5 worm cellular contexts compared by ENCODE assay signal in the genomic region with DNA sequence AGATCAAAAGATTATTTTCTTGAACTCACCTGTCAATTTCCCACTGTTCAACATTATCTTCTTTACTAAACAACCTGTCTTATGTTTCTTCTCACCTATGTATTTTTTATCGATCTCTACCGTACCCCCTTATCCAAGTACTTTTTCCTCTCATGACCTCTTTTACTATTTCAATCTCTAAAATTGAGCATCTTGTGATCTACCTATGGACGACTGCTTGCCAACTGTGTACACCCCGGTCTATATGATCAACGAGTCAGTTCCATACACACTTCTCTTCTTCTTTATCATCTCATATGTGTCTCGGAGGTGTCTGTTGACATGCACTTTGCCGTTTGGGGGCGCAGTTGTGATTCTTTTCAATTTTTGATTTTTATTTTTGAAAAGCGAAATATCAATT.
A peak's percentile ranks its signal among the peaks of the same experiment; 100 is the strongest.
TF ChIP-seq lines count a peak whose summit lies in the region.

No protein-coding gene starts in this region.

TF ChIP-seq in whole organism, L1 larva, 84 proteins besides CTCF, POLR2A, EP300 and RAD21 (continues in another document):
- TF ChIP-seq snu-23 (GFP tag; optimal IDR thresholded peaks at IDR 0.05; lab: Kevin White, UChicago) (peak; percentile 35), lin-35 (GFP tag; optimal IDR thresholded peaks at IDR 0.05; lab: Kevin White, UChicago) (peak in 1 of 2 experiments; percentile 79), elt-3 (tag; optimal IDR thresholded peaks at IDR 0.05; lab: Kevin White, UChicago) (peak in 1 of 6 experiments; percentile 6), mef-2 (tag; optimal IDR thresholded peaks at IDR 0.05; lab: Kevin White, UChicago) (no peak), nhr-76 (tag; optimal IDR thresholded peaks at IDR 0.05; lab: Kevin White, UChicago) (no peak), mep-1 (tag; optimal IDR thresholded peaks at IDR 0.05; lab: Kevin White, UChicago) (peak; percentile 31), nhr-71 (tag; optimal IDR thresholded peaks at IDR 0.05; lab: Kevin White, UChicago) (peak; percentile 61), dpl-1 (GFP tag; optimal IDR thresholded peaks at IDR 0.05; lab: Kevin White, UChicago) (peak in 1 of 3 experiments; percentile 5), skn-1 (tag; optimal IDR thresholded peaks at IDR 0.05; lab: Kevin White, UChicago) (peak; percentile 56), nhr-77 (tag; optimal IDR thresholded peaks at IDR 0.05; lab: Kevin White, UChicago) (peak; percentile 64), lin-39 (tag; optimal IDR thresholded peaks at IDR 0.05; lab: Kevin White, UChicago) (no peak), lin-14 (GFP tag; optimal IDR thresholded peaks at IDR 0.05; lab: Kevin White, UChicago) (peak; percentile 74), mdl-1 (tag; optimal IDR thresholded peaks at IDR 0.05; lab: Kevin White, UChicago) (peak in 1 of 2 experiments; percentile 64), nhr-85 (tag; lab: Kevin White, UChicago) (peak; percentile 65), nhr-20 (tag; optimal IDR thresholded peaks at IDR 0.05; lab: Kevin White, UChicago) (peak; percentile 61), rnt-1 (tag; optimal IDR thresholded peaks at IDR 0.05; lab: Kevin White, UChicago) (peak; percentile 11), lin-13 (GFP tag; optimal IDR thresholded peaks at IDR 0.05; lab: Kevin White, UChicago) (peak; percentile 33)

TF ChIP-seq in whole organism, L2 larva, 48 proteins besides CTCF, POLR2A, EP300 and RAD21 (continues in another document):
- TF ChIP-seq elt-1 (tag; optimal IDR thresholded peaks at IDR 0.05; lab: Kevin White, UChicago): no peak
- no peak for TF ChIP-seq mdl-1 (tag; optimal IDR thresholded peaks at IDR 0.05; lab: Kevin White, UChicago)
- peak; percentile 71 for TF ChIP-seq F13H6.1 (tag; optimal IDR thresholded peaks at IDR 0.05; lab: Kevin White, UChicago)
- no peak for TF ChIP-seq nhr-11 (tag; optimal IDR thresholded peaks at IDR 0.05; lab: Kevin White, UChicago)
- TF ChIP-seq egl-27 (tag; optimal IDR thresholded peaks at IDR 0.05; lab: Kevin White, UChicago): peak; percentile 21
- TF ChIP-seq Y55F3AM.14 (GFP tag; optimal IDR thresholded peaks at IDR 0.05; lab: Kevin White, UChicago): no peak
- TF ChIP-seq skn-1 (tag; optimal IDR thresholded peaks at IDR 0.05; lab: Kevin White, UChicago): no peak
- TF ChIP-seq unc-55 (GFP tag; optimal IDR thresholded peaks at IDR 0.05; lab: Kevin White, UChicago): no peak
- no peak for TF ChIP-seq ztf-1 (GFP tag; conservative IDR thresholded peaks at IDR 0.05; lab: Robert Waterston, UW)
- TF ChIP-seq ztf-4 (tag; optimal IDR thresholded peaks at IDR 0.05; lab: Kevin White, UChicago): peak; percentile 3
- peak; percentile 87 for TF ChIP-seq nhr-129 (tag; optimal IDR thresholded peaks at IDR 0.05; lab: Kevin White, UChicago)
- no peak for TF ChIP-seq lin-39 (tag; optimal IDR thresholded peaks at IDR 0.05; lab: Kevin White, UChicago)
- TF ChIP-seq mbf-1 (tag; optimal IDR thresholded peaks at IDR 0.05; lab: Kevin White, UChicago): no peak
- TF ChIP-seq crh-2 (tag; optimal IDR thresholded peaks at IDR 0.05; lab: Kevin White, UChicago): peak; percentile 42
- TF ChIP-seq nhr-12 (tag; optimal IDR thresholded peaks at IDR 0.05; lab: Kevin White, UChicago): no peak
- TF ChIP-seq aly-2 (tag; optimal IDR thresholded peaks at IDR 0.05; lab: Kevin White, UChicago): no peak
- TF ChIP-seq fos-1 (tag; optimal IDR thresholded peaks at IDR 0.05; lab: Kevin White, UChicago): peak; percentile 83
- TF ChIP-seq R02D3.7 (tag; optimal IDR thresholded peaks at IDR 0.05; lab: Kevin White, UChicago): no peak
- TF ChIP-seq nhr-237 (tag; optimal IDR thresholded peaks at IDR 0.05; lab: Kevin White, UChicago): no peak

TF ChIP-seq in whole organism, L3 larva, 47 proteins besides CTCF, POLR2A, EP300 and RAD21:
- TF ChIP-seq fkh-2 (tag; optimal IDR thresholded peaks at IDR 0.05; lab: Kevin White, UChicago): no peak
- TF ChIP-seq elt-2 (tag; optimal IDR thresholded peaks at IDR 0.05; lab: Kevin White, UChicago): peak; percentile 70
- no peak for TF ChIP-seq egl-27 (tag; optimal IDR thresholded peaks at IDR 0.05; lab: Kevin White, UChicago)
- TF ChIP-seq unc-39 (tag; optimal IDR thresholded peaks at IDR 0.05; lab: Kevin White, UChicago): no peak
- peak; percentile 33 for TF ChIP-seq nfya-1 (tag; optimal IDR thresholded peaks at IDR 0.05; lab: Kevin White, UChicago; ENCODE audit: insufficient read depth)
- no peak for TF ChIP-seq R02D3.7 (tag; optimal IDR thresholded peaks at IDR 0.05; lab: Kevin White, UChicago)
- no peak for TF ChIP-seq mml-1 (tag; optimal IDR thresholded peaks at IDR 0.05; lab: Kevin White, UChicago)
- TF ChIP-seq ceh-9 (tag; optimal IDR thresholded peaks at IDR 0.05; lab: Kevin White, UChicago): no peak
- no peak for TF ChIP-seq daf-12 (tag; optimal IDR thresholded peaks at IDR 0.05; lab: Kevin White, UChicago)
- TF ChIP-seq pqm-1 (tag; optimal IDR thresholded peaks at IDR 0.05; lab: Kevin White, UChicago): peak; percentile 84
- no peak for TF ChIP-seq nhr-23 (tag; optimal IDR thresholded peaks at IDR 0.05; lab: Kevin White, UChicago)
- peak; percentile 98 for TF ChIP-seq pha-4 (tag; optimal IDR thresholded peaks at IDR 0.05; lab: Kevin White, UChicago)
- TF ChIP-seq jun-1 (tag; optimal IDR thresholded peaks at IDR 0.05; lab: Kevin White, UChicago): peak; percentile 50
- no peak for TF ChIP-seq unc-62 (GFP tag; optimal IDR thresholded peaks at IDR 0.05; lab: Kevin White, UChicago)

TF ChIP-seq in whole organism, L4 larva, 104 proteins besides CTCF, POLR2A, EP300 and RAD21 (continues in another document):
- 0 out of 2 replicates have a peak, but pooled peaks have one; percentile 35 for TF ChIP-seq php-3 (GFP tag; IDR thresholded peaks at IDR 0.05; lab: Robert Waterston, UW)
- no peak for TF ChIP-seq unc-62 (GFP tag; optimal IDR thresholded peaks at IDR 0.05 in 1 of 2; lab: Kevin White, UChicago)
- no peak for TF ChIP-seq unc-62 (tag; optimal IDR thresholded peaks at IDR 0.05; lab: Kevin White, UChicago)
- TF ChIP-seq lsy-2 (tag; optimal IDR thresholded peaks at IDR 0.05; lab: Kevin White, UChicago): peak in 1 of 2 experiments; percentile 60
- no peak for TF ChIP-seq ceh-62 (tag; optimal IDR thresholded peaks at IDR 0.05; lab: Kevin White, UChicago)
- TF ChIP-seq zag-1 (tag; optimal IDR thresholded peaks at IDR 0.05; lab: Kevin White, UChicago): no peak
- TF ChIP-seq lin-13 (GFP tag; optimal IDR thresholded peaks at IDR 0.05; lab: Kevin White, UChicago): no peak
- no peak for TF ChIP-seq ces-1 (GFP tag; optimal IDR thresholded peaks at IDR 0.05; lab: Kevin White, UChicago)
- peak; percentile 82 for TF ChIP-seq dmd-6 (GFP tag; IDR thresholded peaks at IDR 0.05; lab: Robert Waterston, UW)
- no peak for TF ChIP-seq madf-5 (GFP tag; IDR thresholded peaks at IDR 0.05; lab: Robert Waterston, UW)
- TF ChIP-seq nhr-77 (tag; optimal IDR thresholded peaks at IDR 0.05; lab: Kevin White, UChicago): peak; percentile 29
- TF ChIP-seq rbr-2 (tag; optimal IDR thresholded peaks at IDR 0.05; lab: Kevin White, UChicago): no peak
- TF ChIP-seq mxl-3 (GFP tag; optimal IDR thresholded peaks at IDR 0.05; lab: Kevin White, UChicago): peak; percentile 3
- TF ChIP-seq cey-2 (tag; optimal IDR thresholded peaks at IDR 0.05; lab: Kevin White, UChicago; ENCODE audit: borderline replicate concordance, insufficient read depth): no peak
- TF ChIP-seq nhr-28 (tag; optimal IDR thresholded peaks at IDR 0.05; lab: Kevin White, UChicago): peak; percentile 78
- TF ChIP-seq mdl-1 (tag; optimal IDR thresholded peaks at IDR 0.05; lab: Kevin White, UChicago): peak in 1 of 2 experiments; percentile 33
- TF ChIP-seq hif-1 (tag; optimal IDR thresholded peaks at IDR 0.05; lab: Kevin White, UChicago): peak in 1 of 2 experiments; percentile 40
- no peak for TF ChIP-seq vab-7 (GFP tag; IDR thresholded peaks at IDR 0.05; lab: Robert Waterston, UW)
- no peak for TF ChIP-seq F26F4.8 (GFP tag; conservative IDR thresholded peaks at IDR 0.05; lab: Robert Waterston, UW)
- TF ChIP-seq T26A8.4 (GFP tag; IDR thresholded peaks at IDR 0.05; lab: Robert Waterston, UW): no peak
- peak; percentile 7 to 51 for TF ChIP-seq daf-16 (GFP tag; optimal IDR thresholded peaks at IDR 0.05; lab: Kevin White, UChicago)
- peak; percentile 97 for TF ChIP-seq daf-16 (tag; optimal IDR thresholded peaks at IDR 0.05; lab: Kevin White, UChicago)

TF ChIP-seq in whole organism, young adult, 124 proteins besides CTCF, POLR2A, EP300 and RAD21:
- TF ChIP-seq ets-4 (GFP tag; optimal IDR thresholded peaks at IDR 0.05; lab: Kevin White, UChicago): peak; percentile 6
- 0 out of 2 replicates have a peak, but pooled peaks have one; percentile 26 for TF ChIP-seq B0336.3 (GFP tag; IDR thresholded peaks at IDR 0.05; lab: Robert Waterston, UW)
- TF ChIP-seq lin-40 (tag; optimal IDR thresholded peaks at IDR 0.05; lab: Kevin White, UChicago): peak; percentile 2
- TF ChIP-seq dox-1 (GFP tag; IDR thresholded peaks at IDR 0.05; lab: Robert Waterston, UW): peak; percentile 67
- TF ChIP-seq nhr-80 (tag; optimal IDR thresholded peaks at IDR 0.05; lab: Kevin White, UChicago): peak; percentile 91
- TF ChIP-seq let-607 (tag; optimal IDR thresholded peaks at IDR 0.05; lab: Kevin White, UChicago): peak; percentile 78 to 86
- no peak for TF ChIP-seq cebp-1 (GFP tag; IDR thresholded peaks at IDR 0.05; lab: Robert Waterston, UW)
- TF ChIP-seq cebp-1 (tag; optimal IDR thresholded peaks at IDR 0.05; lab: Kevin White, UChicago): peak; percentile 62
- peak; percentile 18 for TF ChIP-seq tbp1 (GFP tag; optimal IDR thresholded peaks at IDR 0.05; lab: Kevin White, UChicago)
- TF ChIP-seq ztf-22 (GFP tag; optimal IDR thresholded peaks at IDR 0.05; lab: Kevin White, UChicago): peak; percentile 31
- no peak for TF ChIP-seq repo-1 (tag; optimal IDR thresholded peaks at IDR 0.05; lab: Kevin White, UChicago)
- TF ChIP-seq snpc-4 (GFP tag; optimal IDR thresholded peaks at IDR 0.05; lab: Kevin White, UChicago): no peak
- TF ChIP-seq snpc-4 (tag; optimal IDR thresholded peaks at IDR 0.05; lab: Kevin White, UChicago): peak in 1 of 4 experiments; percentile 16
- TF ChIP-seq ceh-40 (GFP tag; IDR thresholded peaks at IDR 0.05; lab: Robert Waterston, UW): no peak
- TF ChIP-seq pha-4 (tag; optimal IDR thresholded peaks at IDR 0.05; lab: Kevin White, UChicago): peak; percentile 9
- TF ChIP-seq nhr-90 (tag; optimal IDR thresholded peaks at IDR 0.05; lab: Kevin White, UChicago): peak; percentile 21
- TF ChIP-seq nfya-1 (tag; optimal IDR thresholded peaks at IDR 0.05; lab: Kevin White, UChicago; ENCODE audit: borderline replicate concordance, insufficient read depth): no peak
- peak; percentile 17 for TF ChIP-seq madf-10 (tag; optimal IDR thresholded peaks at IDR 0.05; lab: Kevin White, UChicago)
